Fruit fly (Drosophila melanogaster) whole organism: ENCODE data around the gene CG31174.

Experiments used
- CG8478 ChIP-seq: fragments of >200 bp; optimal IDR thresholded peaks from 2 replicates; lab custom pipeline; 2018; ENCODE audit warnings: inconsistent platforms
- Dll ChIP-seq: fragments of >200 bp; optimal IDR thresholded peaks from 2 replicates; lab custom pipeline; 2017
- pan ChIP-seq: fragments of >200 bp; optimal IDR thresholded peaks from 2 replicates; lab custom pipeline; 2017
- psq ChIP-seq: fragments of >200 bp; optimal IDR thresholded peaks from 2 replicates; lab custom pipeline; 2017

dm6 chr3R:21904345-21904744 is 35.0 kb upstream of the CG31174 start:
- TF ChIP-seq psq (lab: Kevin White, UChicago) (no peak), pan (no peak), CG8478 (lab: Kevin White, UChicago) (no peak), Dll (lab: Kevin White, UChicago) (no peak)
